Fruit fly (Drosophila melanogaster) S2 (cell line): ENCODE data around the gene Cox10.

ENCODE experiments used
- CG8478 ChIP-seq: fragments of >200 bp; optimal IDR thresholded peaks from 2 replicates; lab custom pipeline; 2018
- CTCF ChIP-seq, 2 experiments: fragments of >200 bp; optimal IDR thresholded peaks; 2 replicates each; lab custom pipeline; 2018

Cox10 gene

DNA sequence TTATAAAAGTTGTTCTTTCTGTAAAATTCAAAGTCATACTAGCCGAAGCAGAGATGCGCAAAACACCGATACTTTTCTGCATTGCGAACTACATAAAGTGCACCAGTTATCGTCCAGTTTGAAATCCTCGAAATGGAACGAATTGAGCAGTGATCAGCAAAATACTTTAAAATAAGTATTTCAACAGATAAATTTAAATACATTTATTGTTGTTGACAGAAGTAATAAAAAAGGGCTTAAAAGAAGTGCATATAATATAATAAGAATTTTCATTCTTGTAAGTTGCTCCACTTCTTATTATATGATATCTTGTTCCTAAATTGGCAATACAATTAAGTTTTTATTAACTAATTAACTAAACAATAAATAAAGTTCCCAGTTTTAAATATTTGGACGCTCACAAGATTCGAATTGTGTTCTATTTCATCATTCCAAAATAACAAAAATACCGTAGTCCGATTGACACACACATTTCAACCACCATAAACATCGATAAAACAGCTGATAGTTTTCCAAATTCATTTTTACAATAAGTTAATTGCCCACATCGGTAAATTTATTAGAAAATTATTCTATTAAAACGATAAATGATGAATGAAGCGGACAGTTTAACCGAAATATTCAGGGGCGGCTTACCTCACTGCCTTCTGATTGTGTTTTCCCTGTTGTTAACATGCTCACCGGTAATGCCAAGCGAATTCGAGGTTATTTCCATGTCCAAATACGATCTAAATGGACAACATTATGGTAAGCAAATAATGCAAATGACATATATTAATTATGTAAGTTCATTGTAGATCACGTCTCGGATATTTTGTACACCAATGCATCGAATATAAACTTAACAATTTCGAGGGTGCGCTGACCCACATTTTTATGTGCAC, 16.7 kb upstream of the Cox10 start, which contains the start of the genes Usp14 and CG4972:
TSS of gene Usp14 (minus strand) at position 70 of the 884 bp plus-strand sequence.
TSS of gene CG4972 (plus strand) at position 466 of the 884 bp plus-strand sequence.
- no peak for TF ChIP-seq CTCF (optimal IDR thresholded peaks at IDR 0.05; lab: Kevin White, UChicago)
- no peak for TF ChIP-seq CG8478

- TF ChIP-seq CG8478 (no peak), CTCF (optimal IDR thresholded peaks at IDR 0.05; lab: Kevin White, UChicago) (no peak)
These were observed 15.4 kb upstream of the Cox10 start for dm6 chr2L:10315888-10316287.

DNA sequence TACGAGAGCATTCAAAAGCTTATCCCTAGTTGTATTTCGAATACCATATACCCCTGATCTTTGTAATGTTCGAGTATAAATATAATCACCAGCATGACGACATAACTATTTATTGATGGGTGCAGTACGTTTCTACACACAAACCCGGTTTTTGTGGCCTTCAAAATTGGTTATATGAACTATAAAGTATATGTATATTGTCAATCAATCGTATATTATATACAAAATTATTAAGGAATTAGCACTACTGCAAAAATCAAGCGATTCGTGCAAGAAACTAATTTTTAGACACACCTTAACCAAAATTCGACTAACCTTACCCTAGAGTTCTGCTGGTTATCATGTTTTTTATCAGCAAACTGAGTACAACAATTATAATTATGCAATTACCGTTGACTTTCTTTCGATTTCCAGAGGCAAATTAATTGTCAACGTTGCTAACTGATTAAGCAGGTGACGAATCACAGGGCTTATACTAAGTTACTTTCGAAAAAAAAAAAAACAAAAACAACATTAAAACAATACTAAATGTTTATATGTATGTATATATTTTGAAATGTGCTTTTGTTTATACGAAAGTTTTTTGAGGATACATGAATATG, 11.0 kb upstream of the Cox10 start:
- TF ChIP-seq CG8478 (no peak), CTCF (optimal IDR thresholded peaks at IDR 0.05; lab: Kevin White, UChicago) (no peak)

DNA sequence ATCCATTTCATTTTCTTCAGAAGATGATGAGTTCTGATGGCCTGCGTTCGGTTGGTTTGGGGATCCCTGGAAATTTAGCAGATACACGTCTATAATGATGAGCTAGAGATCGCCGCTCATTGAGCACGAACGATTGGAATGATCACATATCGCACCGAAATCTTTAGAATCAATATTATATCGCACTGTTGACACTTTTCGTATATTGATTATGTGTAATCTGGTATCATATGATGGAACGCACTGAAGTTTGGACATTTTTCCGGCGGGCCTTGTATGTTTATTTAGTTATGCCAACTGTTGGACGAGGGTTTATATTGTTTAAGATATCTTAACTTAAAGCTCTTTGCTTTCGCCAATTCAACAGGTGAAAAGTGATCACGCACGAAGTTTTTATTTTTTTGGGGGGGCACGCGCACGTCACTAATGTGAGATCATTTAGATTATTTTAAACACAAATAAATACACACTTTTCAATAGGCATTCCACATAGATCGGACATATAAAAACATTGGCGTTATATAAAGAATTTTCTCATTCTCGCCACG, 10.2 kb upstream of the Cox10 start:
- TF ChIP-seq CG8478 = no peak
- no peak for TF ChIP-seq CTCF (optimal IDR thresholded peaks at IDR 0.05; lab: Kevin White, UChicago)

dm6 chr2L:10321612-10322011, 9.7 kb upstream of the Cox10 start:
- TF ChIP-seq CTCF (optimal IDR thresholded peaks at IDR 0.05; lab: Kevin White, UChicago) = no peak
- no peak for TF ChIP-seq CG8478

DNA sequence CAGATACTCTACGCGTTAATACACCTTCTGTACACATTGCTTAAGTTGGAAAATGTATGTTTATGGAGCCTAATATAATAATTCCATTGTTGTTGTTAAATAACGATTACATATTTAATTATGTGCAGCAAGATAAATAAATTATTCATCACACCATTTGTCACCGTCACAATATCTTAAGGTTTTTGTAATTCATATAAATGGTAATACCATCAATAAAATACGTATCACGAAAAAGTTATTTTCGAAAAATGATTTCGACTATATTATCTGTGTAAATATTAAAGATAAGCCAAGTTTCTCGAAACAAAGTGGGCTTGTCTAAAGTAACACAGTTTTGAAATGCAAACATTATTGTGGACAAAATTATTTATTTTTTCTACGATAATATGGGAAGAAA, 9.1 kb upstream of the Cox10 start, which contains the start of gene CG4995:
TSS of gene CG4995 (plus strand) at position 301 of the 400 bp plus-strand sequence.
- TF ChIP-seq CTCF (optimal IDR thresholded peaks at IDR 0.05; lab: Kevin White, UChicago) (no peak), CG8478 (no peak)

dm6 chr2L:10322773-10323487, 8.3 kb upstream of the Cox10 start, which contains the start of gene CG5381:
CG5381 (minus strand) TSS chr2L:10323102.
- no peak for TF ChIP-seq CG8478
- TF ChIP-seq CTCF (optimal IDR thresholded peaks at IDR 0.05; lab: Kevin White, UChicago) = no peak

dm6 chr2L:10327790-10328189, 3.5 kb upstream of the Cox10 start, which contains the start of gene RnrL:
RnrL (minus strand) TSS chr2L:10327943.
- no peak for TF ChIP-seq CTCF (optimal IDR thresholded peaks at IDR 0.05; lab: Kevin White, UChicago)
- no peak for TF ChIP-seq CG8478

- TF ChIP-seq CG8478 = no peak
- peak in 1 of 2 experiments; percentile 1 for TF ChIP-seq CTCF (optimal IDR thresholded peaks at IDR 0.05; lab: Kevin White, UChicago)
These were observed 2.1 kb downstream of the Cox10 start, which contains the start of gene GATAd for dm6 chr2L:10333091-10333991. GATAd (plus strand) TSS chr2L:10333734.

DNA sequence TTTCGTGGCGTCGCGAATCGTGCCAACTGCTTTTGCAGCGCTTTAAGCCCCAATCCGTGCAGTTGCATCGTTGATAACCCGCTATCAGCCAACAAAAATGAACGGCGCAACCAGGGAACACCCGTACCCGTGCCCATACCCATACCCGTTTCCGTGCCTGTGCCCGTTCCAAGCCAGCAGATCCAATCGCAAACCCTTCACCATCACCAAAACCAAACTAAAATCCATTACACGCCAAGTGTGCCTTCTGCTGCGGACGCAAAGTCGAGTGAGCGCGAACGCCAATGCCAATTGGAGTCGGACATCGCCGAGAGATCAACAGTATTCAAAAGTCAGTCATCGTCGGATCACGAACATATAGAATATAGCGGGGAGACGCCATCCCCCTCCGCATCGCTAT, 2.9 kb downstream of the Cox10 start:
- TF ChIP-seq CG8478 (no peak), CTCF (optimal IDR thresholded peaks at IDR 0.05; lab: Kevin White, UChicago) (no peak)

- TF ChIP-seq CG8478 = no peak
- no peak for TF ChIP-seq CTCF (optimal IDR thresholded peaks at IDR 0.05; lab: Kevin White, UChicago)
These were observed 3.6 kb downstream of the Cox10 start for dm6 chr2L:10334854-10335277.

- peak in 1 of 2 experiments; percentile 15 for TF ChIP-seq CTCF (optimal IDR thresholded peaks at IDR 0.05; lab: Kevin White, UChicago)
- TF ChIP-seq CG8478 = no peak
These were observed 8.0 kb downstream of the Cox10 start, which contains the start of gene SamDC for dm6 chr2L:10339212-10339721. SamDC (plus strand) TSS chr2L:10339457.

DNA sequence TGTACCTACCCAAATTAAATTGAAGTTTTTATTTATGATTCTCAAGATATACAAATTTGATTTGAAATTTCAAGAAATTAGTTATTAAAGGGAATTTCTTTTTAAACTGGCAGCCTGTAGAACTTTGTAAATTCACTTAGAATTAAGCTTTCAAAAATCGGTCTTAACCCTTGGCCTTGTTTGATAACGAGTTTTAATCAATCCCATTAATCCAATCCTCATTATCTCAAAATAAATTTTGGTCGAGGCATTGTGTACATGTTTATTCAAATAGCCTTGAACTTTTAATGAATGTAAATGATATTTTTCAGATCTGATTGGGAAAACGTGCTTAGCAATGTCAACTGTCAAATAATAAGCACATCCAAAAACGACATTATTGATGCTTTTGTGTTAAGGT, 8.6 kb downstream of the Cox10 start:
- no peak for TF ChIP-seq CG8478
- TF ChIP-seq CTCF (optimal IDR thresholded peaks at IDR 0.05; lab: Kevin White, UChicago) = no peak

DNA sequence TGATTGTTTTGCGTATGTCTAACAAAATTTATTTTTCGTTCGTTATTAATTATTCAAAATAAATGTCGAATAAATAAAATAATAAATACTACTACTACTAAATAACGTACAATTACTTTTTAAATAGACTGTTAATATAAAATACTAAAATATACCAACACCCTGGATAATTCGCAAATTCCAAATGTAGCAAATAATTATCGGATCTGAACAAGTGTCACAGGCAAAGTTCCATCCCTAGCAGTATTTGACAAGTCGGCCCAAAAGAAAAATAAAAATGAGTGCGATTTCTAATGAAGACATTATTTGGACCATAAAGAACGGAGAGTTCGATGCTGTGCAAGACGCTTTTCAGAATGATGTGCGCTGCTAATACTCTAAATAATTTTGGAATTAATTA, 10.1 kb downstream of the Cox10 start, which contains the start of gene CG31715:
TSS of gene CG31715 (plus strand) at position 212 of the 400 bp plus-strand sequence.
- TF ChIP-seq CG8478 (no peak), CTCF (optimal IDR thresholded peaks at IDR 0.05; lab: Kevin White, UChicago) (no peak)
